Worm (Caenorhabditis elegans) whole organism, L1 larva: ENCODE results near the gene kle-2.

Experiments
- egl-13 ChIP-seq: sonication (generic microtip); optimal IDR thresholded peaks from 2 replicates; lab custom pipeline; 2016; ENCODE audit warnings: missing genotype, missing genetic modification reagents, missing genetic modification characterization, missing compliant biosample characterization
- fkh-10 ChIP-seq: sonication (generic microtip); optimal IDR thresholded peaks from 2 replicates; lab custom pipeline; 2017; ENCODE audit warnings: missing biosample characterization, missing genetic modification reagents, missing genetic modification characterization
- grh-1 ChIP-seq: fragments of 200-800 bp; sonication (Bioruptor generic); IDR thresholded peaks from 2 replicates; pipeline ENCODE4 v1.3.6; 2022; ENCODE audit warnings: missing genetic modification reagents, missing genetic modification characterization, missing compliant biosample characterization
- lin-13 ChIP-seq: fragments of 150-350 bp; optimal IDR thresholded peaks from 2 replicates; lab custom pipeline; 2014; ENCODE audit warnings: missing biosample characterization, missing genetic modification reagents, missing genetic modification characterization
- mdl-1 ChIP-seq, 2 experiments: fragments of 150-350 bp; optimal IDR thresholded peaks; 2 replicates each; lab custom pipeline; 2014 to 2017; ENCODE audit warnings: missing biosample characterization in 2 of 2, missing genetic modification characterization in 2 of 2, inconsistent platforms in 1 of 2
- nhr-71 ChIP-seq: sonication (generic microtip); optimal IDR thresholded peaks from 2 replicates; lab custom pipeline; 2016; ENCODE audit warnings: mild to moderate bottlenecking, missing genetic modification characterization, moderate library complexity, missing compliant biosample characterization
- nhr-77 ChIP-seq: fragments of 150-350 bp; optimal IDR thresholded peaks from 2 replicates; lab custom pipeline; 2014; ENCODE audit warnings: missing biosample characterization, missing genetic modification characterization
- skn-1 ChIP-seq: fragments of 150-350 bp; optimal IDR thresholded peaks from 2 replicates; lab custom pipeline; 2014; ENCODE audit warnings: missing biosample characterization, missing genetic modification characterization
- snpc-4 ChIP-seq: fragments of 150-350 bp; optimal IDR thresholded peaks from 2 replicates; lab custom pipeline; 2014; ENCODE audit warnings: missing biosample characterization, missing genetic modification characterization
- unc-62 ChIP-seq: fragments of 150-350 bp; optimal IDR thresholded peaks from 2 replicates; lab custom pipeline; 2014; ENCODE audit warnings: missing biosample characterization, missing genetic modification reagents, missing genetic modification characterization
- unc-98 ChIP-seq: fragments of 200-800 bp; sonication (Bioruptor generic); IDR thresholded peaks from 2 replicates; pipeline ENCODE4 v1.3.6; 2022; ENCODE audit warnings: missing genetic modification characterization, missing compliant biosample characterization
- zag-1 ChIP-seq: fragments of 150-350 bp; optimal IDR thresholded peaks from 2 replicates; lab custom pipeline; 2014; ENCODE audit warnings: missing biosample characterization, missing genetic modification characterization
- ztf-4 ChIP-seq: fragments of 150-350 bp; optimal IDR thresholded peaks from 2 replicates; lab custom pipeline; 2014; ENCODE audit warnings: missing biosample characterization, missing genetic modification characterization

ce11 chrIII:7919823-7920222, 21.7 kb upstream of the kle-2 start, which contains the start of gene C29E4.14:
- TF ChIP-seq skn-1 (tag; lab: Kevin White, UChicago) (no peak), unc-98 (GFP tag; lab: Robert Waterston, UW) (no peak), grh-1 (GFP tag; lab: Robert Waterston, UW) (no peak), nhr-71 (no peak), fkh-10 (GFP tag; lab: Kevin White, UChicago) (no peak), nhr-77 (tag; lab: Kevin White, UChicago) (no peak), egl-13 (tag; lab: Kevin White, UChicago) (no peak), ztf-4 (tag; lab: Kevin White, UChicago) (no peak), snpc-4 (no peak), mdl-1 (tag; optimal IDR thresholded peaks at IDR 0.05; lab: Kevin White, UChicago) (no peak), lin-13 (no peak), zag-1 (no peak), unc-62 (no peak)
